Fruit fly (Drosophila melanogaster) whole organism, embryonic: ENCODE results near the gene CG31627.

Source experiments
- Atf6 ChIP-seq: fragments of 200-800 bp; sonication (Bioruptor generic); IDR thresholded peaks from 2 replicates; pipeline ENCODE4 v1.3.6; 2022; ENCODE audit warnings: missing biosample characterization, missing genetic modification characterization
- BEAF-32 ChIP-seq: fragments of 200-800 bp; sonication (Bioruptor generic); optimal IDR thresholded peaks from 3 replicates; lab custom pipeline; 2017; ENCODE audit warnings: missing biosample characterization, missing genetic modification characterization, mild to moderate bottlenecking, moderate library complexity, missing genetic modification reagents
- Blimp-1 ChIP-seq: fragments of 200-800 bp; sonication (Bioruptor generic); optimal IDR thresholded peaks from 3 replicates; lab custom pipeline; 2018; ENCODE audit warnings: missing biosample characterization, missing genetic modification characterization, mild to moderate bottlenecking, moderate library complexity, missing genetic modification reagents
- CG10565 ChIP-seq: fragments of 200-800 bp; sonication (Bioruptor generic); optimal IDR thresholded peaks from 3 replicates; lab custom pipeline; 2016; ENCODE audit warnings: missing biosample characterization, mild to moderate bottlenecking, missing genetic modification characterization
- CG11085 ChIP-seq: fragments of 200-800 bp; sonication (Bioruptor generic); IDR thresholded peaks from 2 replicates; pipeline ENCODE4 v1.3.6; 2022; ENCODE audit warnings: missing biosample characterization, missing genetic modification characterization
- CG11456 ChIP-seq: fragments of 200-800 bp; sonication (Bioruptor generic); IDR thresholded peaks from 3 replicates; pipeline ENCODE4 v1.3.6; 2022; ENCODE audit warnings: missing biosample characterization, missing genetic modification characterization
- CG11504 ChIP-seq: fragments of 200-800 bp; sonication (Bioruptor generic); optimal IDR thresholded peaks from 3 replicates; lab custom pipeline; 2019; ENCODE audit warnings: missing biosample characterization, mild to moderate bottlenecking, missing genetic modification characterization, moderate library complexity
- CG11695 ChIP-seq: fragments of 200-800 bp; sonication (Bioruptor generic); IDR thresholded peaks from 3 replicates; pipeline ENCODE4 v1.3.6; 2022; ENCODE audit warnings: missing biosample characterization, missing genetic modification characterization
- CG12219 ChIP-seq: fragments of 200-800 bp; sonication (Bioruptor generic); optimal IDR thresholded peaks from 3 replicates; lab custom pipeline; 2018; ENCODE audit warnings: missing biosample characterization, mild to moderate bottlenecking, missing genetic modification characterization
- CG1647 ChIP-seq: fragments of 200-800 bp; sonication (Bioruptor generic); optimal IDR thresholded peaks from 3 replicates; lab custom pipeline; 2016; ENCODE audit warnings: missing biosample characterization, missing genetic modification characterization
- CG17328 ChIP-seq: fragments of 200-800 bp; sonication (Bioruptor generic); IDR thresholded peaks from 2 replicates; pipeline ENCODE4 v1.3.6; 2022; ENCODE audit warnings: missing biosample characterization, missing genetic modification characterization
- CG31388 ChIP-seq: fragments of 200-800 bp; sonication (Bioruptor generic); optimal IDR thresholded peaks from 2 replicates; lab custom pipeline; 2016; ENCODE audit warnings: missing biosample characterization, missing genetic modification characterization
- CG4328 ChIP-seq: fragments of 200-800 bp; sonication (Bioruptor generic); optimal IDR thresholded peaks from 3 replicates; lab custom pipeline; 2017; ENCODE audit warnings: missing biosample characterization, missing genetic modification reagents, missing genetic modification characterization
- CG6791 ChIP-seq: fragments of 200-800 bp; sonication (Bioruptor generic); IDR thresholded peaks from 3 replicates; pipeline ENCODE4 v1.3.6; 2022; ENCODE audit warnings: missing biosample characterization, missing genetic modification characterization; ENCODE audit not compliant: partially characterized antibody
- CG6854 ChIP-seq: fragments of 200-800 bp; sonication (Bioruptor generic); optimal IDR thresholded peaks from 3 replicates; lab custom pipeline; 2017; ENCODE audit warnings: missing biosample characterization, mild to moderate bottlenecking, missing genetic modification characterization
- CG7556 ChIP-seq: fragments of 200-800 bp; sonication (Bioruptor generic); optimal IDR thresholded peaks from 2 replicates; lab custom pipeline; 2017; ENCODE audit warnings: missing biosample characterization, mild to moderate bottlenecking, missing genetic modification characterization
- CG7963 ChIP-seq: fragments of 200-800 bp; sonication (Bioruptor generic); IDR thresholded peaks from 3 replicates; pipeline ENCODE4 v1.3.6; 2022; ENCODE audit warnings: missing biosample characterization, missing genetic modification characterization; ENCODE audit not compliant: partially characterized antibody
- CG8281 ChIP-seq: fragments of 200-800 bp; sonication (Bioruptor generic); optimal IDR thresholded peaks from 2 replicates; lab custom pipeline; 2018; ENCODE audit warnings: missing biosample characterization, mild to moderate bottlenecking, missing genetic modification characterization, moderate library complexity
- CG9609 ChIP-seq: fragments of 200-800 bp; sonication (Bioruptor generic); optimal IDR thresholded peaks from 3 replicates; lab custom pipeline; 2016; ENCODE audit warnings: missing biosample characterization, missing genetic modification characterization
- CG9797 ChIP-seq: fragments of 200-800 bp; sonication (Bioruptor generic); optimal IDR thresholded peaks from 3 replicates; lab custom pipeline; 2018; ENCODE audit warnings: missing biosample characterization, mild to moderate bottlenecking, missing genetic modification characterization
- CG9876 ChIP-seq: fragments of 200-800 bp; sonication (Bioruptor generic); optimal IDR thresholded peaks from 2 replicates; lab custom pipeline; 2016; ENCODE audit warnings: missing biosample characterization, missing genetic modification characterization
- D19A ChIP-seq: fragments of 200-800 bp; optimal IDR thresholded peaks from 3 replicates; lab custom pipeline; 2019; ENCODE audit warnings: missing biosample characterization, mild to moderate bottlenecking, missing genetic modification characterization, moderate library complexity
- Dbx ChIP-seq: fragments of 200-800 bp; sonication (Bioruptor generic); IDR thresholded peaks from 3 replicates; pipeline ENCODE4 v1.3.6; 2022; ENCODE audit warnings: missing biosample characterization, missing genetic modification characterization
- Ets97D ChIP-seq: fragments of 200-800 bp; sonication (Bioruptor generic); optimal IDR thresholded peaks from 3 replicates; lab custom pipeline; 2016; ENCODE audit warnings: missing biosample characterization, missing genetic modification characterization
- H2.0 ChIP-seq: fragments of 200-800 bp; sonication (Bioruptor generic); IDR thresholded peaks from 2 replicates; pipeline ENCODE4 v1.3.6; 2022; ENCODE audit warnings: missing biosample characterization, missing genetic modification characterization
- NfI ChIP-seq: fragments of 200-800 bp; sonication (Bioruptor generic); optimal IDR thresholded peaks from 3 replicates; lab custom pipeline; 2018; ENCODE audit warnings: missing biosample characterization, mild to moderate bottlenecking, missing genetic modification characterization, moderate library complexity
- Sox100B ChIP-seq: fragments of 200-800 bp; sonication (Bioruptor generic); optimal IDR thresholded peaks from 3 replicates; lab custom pipeline; 2018; ENCODE audit warnings: missing biosample characterization, mild to moderate bottlenecking, missing genetic modification characterization
- Spps ChIP-seq: fragments of 200-800 bp; sonication (Bioruptor generic); optimal IDR thresholded peaks from 2 replicates; lab custom pipeline; 2018; ENCODE audit warnings: missing biosample characterization, mild to moderate bottlenecking, missing genetic modification characterization
- ac ChIP-seq: fragments of 200-800 bp; sonication (Bioruptor generic); optimal IDR thresholded peaks from 3 replicates; lab custom pipeline; 2017; ENCODE audit warnings: missing biosample characterization, mild to moderate bottlenecking, missing genetic modification characterization
- ato ChIP-seq: fragments of 200-800 bp; sonication (Bioruptor generic); IDR thresholded peaks from 2 replicates; pipeline ENCODE4 v1.3.6; 2022; ENCODE audit warnings: missing biosample characterization, missing genetic modification characterization; ENCODE audit not compliant: partially characterized antibody
- bcd ChIP-seq: fragments of 200-800 bp; sonication (Bioruptor generic); optimal IDR thresholded peaks from 2 replicates; lab custom pipeline; 2017; ENCODE audit warnings: missing biosample characterization, mild to moderate bottlenecking, missing genetic modification characterization
- croc ChIP-seq: fragments of 200-800 bp; sonication (Bioruptor generic); conservative IDR thresholded peaks from 3 replicates; pipeline ENCODE4 v1.3.6; 2022; ENCODE audit warnings: missing biosample characterization, missing genetic modification characterization
- dmrt11E ChIP-seq: fragments of 200-800 bp; sonication (Bioruptor generic); optimal IDR thresholded peaks from 3 replicates; lab custom pipeline; 2018; ENCODE audit warnings: missing biosample characterization, mild to moderate bottlenecking, missing genetic modification characterization, moderate library complexity
- dmrt99B ChIP-seq: fragments of 200-800 bp; sonication (Bioruptor generic); optimal IDR thresholded peaks from 2 replicates; lab custom pipeline; 2018; ENCODE audit warnings: missing biosample characterization, mild to moderate bottlenecking, missing genetic modification characterization, moderate library complexity
- grau ChIP-seq: fragments of 200-800 bp; optimal IDR thresholded peaks from 3 replicates; lab custom pipeline; 2019; ENCODE audit warnings: missing biosample characterization, mild to moderate bottlenecking, missing genetic modification characterization, moderate library complexity
- gsb-n ChIP-seq: fragments of 200-800 bp; sonication (Bioruptor generic); optimal IDR thresholded peaks from 3 replicates; lab custom pipeline; 2018; ENCODE audit warnings: missing biosample characterization, mild to moderate bottlenecking, missing genetic modification characterization
- hbn ChIP-seq: fragments of 200-800 bp; sonication (Bioruptor generic); IDR thresholded peaks from 2 replicates; pipeline ENCODE4 v1.3.6; 2022; ENCODE audit warnings: missing biosample characterization, missing genetic modification characterization; ENCODE audit not compliant: partially characterized antibody
- lov ChIP-seq, 2 experiments: fragments of 200-800 bp in 1 of 2; fragments of >200 bp in 1 of 2; sonication (Bioruptor generic) in 1 of 2; IDR thresholded peaks in 1 of 2; optimal IDR thresholded peaks in 1 of 2; 2 replicates in 1 of 2; 3 replicates in 1 of 2; pipeline versions ENCODE4 v1.3.6 to Lab custom; 2017 to 2022; ENCODE audit warnings: missing biosample characterization in 1 of 2, missing genetic modification characterization in 1 of 2
- mirr ChIP-seq: fragments of 200-800 bp; sonication (Bioruptor generic); optimal IDR thresholded peaks from 3 replicates; lab custom pipeline; 2018; ENCODE audit warnings: missing biosample characterization, mild to moderate bottlenecking, missing genetic modification characterization
- nmo ChIP-seq: fragments of 200-800 bp; sonication (Bioruptor generic); optimal IDR thresholded peaks from 2 replicates; lab custom pipeline; 2018; ENCODE audit warnings: missing biosample characterization, mild to moderate bottlenecking, missing genetic modification characterization, moderate library complexity
- nom ChIP-seq: fragments of 200-800 bp; sonication (Bioruptor generic); optimal IDR thresholded peaks from 2 replicates; lab custom pipeline; 2017; ENCODE audit warnings: missing biosample characterization, missing genetic modification characterization, mild to moderate bottlenecking, moderate library complexity, missing genetic modification reagents
- prd ChIP-seq, 3 experiments: fragments of >200 bp in 2 of 3; fragments of 200-800 bp in 1 of 3; sonication (Bioruptor generic) in 1 of 3; optimal IDR thresholded peaks in 2 of 3; IDR thresholded peaks in 1 of 3; 2 replicates in 2 of 3; 3 replicates in 1 of 3; pipeline versions ENCODE4 v1.3.6 to Lab custom; 2017 to 2022; ENCODE audit warnings: missing biosample characterization in 1 of 3, missing genetic modification characterization in 1 of 3
- salm ChIP-seq: fragments of 200-800 bp; sonication (Bioruptor generic); optimal IDR thresholded peaks from 2 replicates; lab custom pipeline; 2018; ENCODE audit warnings: missing biosample characterization, mild to moderate bottlenecking, missing genetic modification characterization
- sd ChIP-seq: fragments of 200-800 bp; sonication (Bioruptor generic); optimal IDR thresholded peaks from 3 replicates; lab custom pipeline; 2018; ENCODE audit warnings: missing biosample characterization, mild to moderate bottlenecking, missing genetic modification characterization, moderate library complexity
- sisA ChIP-seq: fragments of 200-800 bp; sonication (Bioruptor generic); IDR thresholded peaks from 2 replicates; pipeline ENCODE4 v1.3.6; 2022; ENCODE audit warnings: missing biosample characterization, missing genetic modification characterization
- sqz ChIP-seq: fragments of 200-800 bp; sonication (Bioruptor generic); optimal IDR thresholded peaks from 3 replicates; lab custom pipeline; 2018; ENCODE audit warnings: missing biosample characterization, mild to moderate bottlenecking, missing genetic modification characterization
- stwl ChIP-seq: fragments of 200-800 bp; sonication (Bioruptor generic); optimal IDR thresholded peaks from 3 replicates; lab custom pipeline; 2018; ENCODE audit warnings: missing biosample characterization, mild to moderate bottlenecking, missing genetic modification characterization, moderate library complexity
- toy ChIP-seq: fragments of 200-800 bp; sonication (Bioruptor generic); IDR thresholded peaks from 2 replicates; pipeline ENCODE4 v1.3.6; 2022; ENCODE audit warnings: missing biosample characterization, missing genetic modification characterization
- unc-4 ChIP-seq: fragments of 200-800 bp; sonication (Bioruptor generic); IDR thresholded peaks from 2 replicates; pipeline ENCODE4 v1.3.6; 2022; ENCODE audit warnings: missing biosample characterization, missing genetic modification characterization; ENCODE audit not compliant: partially characterized antibody
- zfh2 ChIP-seq: fragments of 200-800 bp; sonication (Bioruptor generic); optimal IDR thresholded peaks from 2 replicates; lab custom pipeline; 2016; ENCODE audit warnings: missing biosample characterization, missing genetic modification characterization

The CG31627 gene

dm6 chr2L:21166422-21166821 is 6.6 kb upstream of the CG31627 start (continued):
- TF ChIP-seq salm (tag; lab: Kevin White, UChicago) (no peak), stwl (no peak), sisA (no peak), CG9609 (GFP tag; lab: Kevin White, UChicago) (no peak), CG11695 (GFP tag; lab: Robert Waterston, UW) (no peak), nmo (no peak), dmrt11E (no peak), dmrt99B (tag; lab: Kevin White, UChicago) (no peak), Sox100B (GFP tag; lab: Kevin White, UChicago) (no peak), BEAF-32 (GFP tag; lab: Kevin White, UChicago) (peak; percentile 18), grau (tag; lab: Kevin White, UChicago) (peak; percentile 3), Spps (no peak), D19A (tag; lab: Kevin White, UChicago) (no peak), CG11504 (tag; lab: Kevin White, UChicago) (no peak), mirr (GFP tag; lab: Kevin White, UChicago) (no peak), toy (GFP tag; lab: Robert Waterston, UW) (no peak), CG11085 (GFP tag; lab: Robert Waterston, UW) (no peak), nom (GFP tag; lab: Kevin White, UChicago) (no peak), zfh2 (GFP tag; lab: Kevin White, UChicago) (peak; percentile 31), hbn (GFP tag; lab: Robert Waterston, UW) (no peak), Dbx (no peak), prd (optimal IDR thresholded peaks at IDR 0.05; lab: Kevin White, UChicago) (no peak), prd (GFP tag; IDR thresholded peaks at IDR 0.05; lab: Robert Waterston, UW) (no peak), lov (optimal IDR thresholded peaks at IDR 0.05; lab: Kevin White, UChicago) (no peak), lov (GFP tag; IDR thresholded peaks at IDR 0.05; lab: Robert Waterston, UW) (no peak), CG6854 (GFP tag; lab: Kevin White, UChicago) (no peak), CG6791 (GFP tag; lab: Robert Waterston, UW) (no peak), CG10565 (GFP tag; lab: Kevin White, UChicago) (no peak), CG7556 (GFP tag; lab: Kevin White, UChicago) (no peak), CG9797 (GFP tag; lab: Kevin White, UChicago) (no peak), CG8281 (tag; lab: Kevin White, UChicago) (no peak), gsb-n (tag; lab: Kevin White, UChicago) (no peak), croc (no peak), CG31388 (GFP tag; lab: Kevin White, UChicago) (no peak), Ets97D (GFP tag; lab: Kevin White, UChicago) (peak; percentile 10), CG9876 (no peak), Atf6 (no peak), H2.0 (GFP tag; lab: Robert Waterston, UW) (no peak), Blimp-1 (no peak), ac (GFP tag; lab: Kevin White, UChicago) (no peak), CG4328 (GFP tag; lab: Kevin White, UChicago) (no peak), CG7963 (GFP tag; lab: Robert Waterston, UW) (no peak), unc-4 (GFP tag; lab: Robert Waterston, UW) (no peak), sd (tag; lab: Kevin White, UChicago) (no peak), NfI (no peak), sqz (no peak), ato (GFP tag; lab: Robert Waterston, UW) (no peak), CG1647 (GFP tag; lab: Kevin White, UChicago) (no peak), CG17328 (GFP tag; lab: Robert Waterston, UW) (0 out of 2 replicates have a peak, but pooled peaks have one; percentile 5), CG12219 (GFP tag; lab: Kevin White, UChicago) (no peak), CG11456 (GFP tag; lab: Robert Waterston, UW) (no peak), bcd (GFP tag; lab: Kevin White, UChicago) (no peak)
